Fruit fly (Drosophila melanogaster) whole organism, embryonic: Measurements from ENCODE around the gene Usp8.
A peak's percentile ranks its signal among the peaks of the same experiment; 100 is the strongest.

Experiments used
- CG10209 ChIP-seq: fragments of 200-800 bp; sonication (Bioruptor generic); optimal IDR thresholded peaks from 3 replicates; lab custom pipeline; 2017; ENCODE audit warnings: missing biosample characterization, mild to moderate bottlenecking, missing genetic modification characterization, missing genetic modification reagents
- CG11093 ChIP-seq: fragments of 200-800 bp; sonication (Bioruptor generic); IDR thresholded peaks from 3 replicates; pipeline ENCODE4 v1.3.6; 2022; ENCODE audit warnings: missing biosample characterization, missing genetic modification characterization
- CG12299 ChIP-seq: fragments of 200-800 bp; sonication (Bioruptor generic); optimal IDR thresholded peaks from 2 replicates; lab custom pipeline; 2018; ENCODE audit warnings: missing biosample characterization, mild to moderate bottlenecking, missing genetic modification characterization
- CG12744 ChIP-seq: fragments of 200-800 bp; sonication (Bioruptor generic); optimal IDR thresholded peaks from 2 replicates; lab custom pipeline; 2016; ENCODE audit warnings: missing biosample characterization, missing genetic modification characterization
- CG13775 ChIP-seq: fragments of 200-800 bp; sonication (Bioruptor generic); optimal IDR thresholded peaks from 3 replicates; lab custom pipeline; 2017; ENCODE audit warnings: missing biosample characterization, mild to moderate bottlenecking, missing genetic modification characterization
- CG14050 ChIP-seq: fragments of 200-800 bp; sonication (Bioruptor generic); IDR thresholded peaks from 3 replicates; pipeline ENCODE4 v1.3.6; 2022; ENCODE audit warnings: missing biosample characterization, missing genetic modification characterization
- CG14965 ChIP-seq: fragments of 200-800 bp; sonication (Bioruptor generic); optimal IDR thresholded peaks from 2 replicates; lab custom pipeline; 2016; ENCODE audit warnings: missing biosample characterization, missing genetic modification characterization, borderline replicate concordance
- CG15269 ChIP-seq: fragments of 200-800 bp; sonication (Bioruptor generic); optimal IDR thresholded peaks from 2 replicates; lab custom pipeline; 2018; ENCODE audit warnings: missing biosample characterization, mild to moderate bottlenecking, missing genetic modification characterization, moderate library complexity
- CG15479 ChIP-seq: fragments of 200-800 bp; sonication (Bioruptor generic); optimal IDR thresholded peaks from 3 replicates; lab custom pipeline; 2019; ENCODE audit warnings: missing biosample characterization, mild to moderate bottlenecking, missing genetic modification characterization, moderate library complexity
- CG17359 ChIP-seq: fragments of 200-800 bp; sonication (Bioruptor generic); optimal IDR thresholded peaks from 3 replicates; lab custom pipeline; 2018; ENCODE audit warnings: missing biosample characterization, mild to moderate bottlenecking, missing genetic modification characterization, moderate library complexity
- CG17612 ChIP-seq: fragments of 200-800 bp; sonication (Bioruptor generic); IDR thresholded peaks from 2 replicates; pipeline ENCODE4 v1.3.6; 2022; ENCODE audit warnings: missing biosample characterization, missing genetic modification characterization
- CG32772 ChIP-seq: fragments of 200-800 bp; sonication (Bioruptor generic); IDR thresholded peaks from 2 replicates; pipeline ENCODE4 v1.3.6; 2022; ENCODE audit warnings: missing biosample characterization, missing genetic modification characterization
- CG7745 ChIP-seq: fragments of 200-800 bp; sonication (Bioruptor generic); optimal IDR thresholded peaks from 2 replicates; lab custom pipeline; 2018; ENCODE audit warnings: missing biosample characterization, mild to moderate bottlenecking, missing genetic modification characterization, moderate library complexity
- CG7786 ChIP-seq: fragments of 200-800 bp; sonication (Bioruptor generic); optimal IDR thresholded peaks from 2 replicates; lab custom pipeline; 2016; ENCODE audit warnings: missing biosample characterization, missing genetic modification characterization
- CG8924 ChIP-seq: fragments of 200-800 bp; optimal IDR thresholded peaks from 3 replicates; lab custom pipeline; 2019; ENCODE audit warnings: missing biosample characterization, mild to moderate bottlenecking, missing genetic modification characterization, moderate library complexity
- Dad ChIP-seq: fragments of 200-800 bp; sonication (Bioruptor generic); optimal IDR thresholded peaks from 3 replicates; lab custom pipeline; 2016; ENCODE audit warnings: missing biosample characterization, missing genetic modification characterization
- ERR ChIP-seq: fragments of 200-800 bp; sonication (Bioruptor generic); optimal IDR thresholded peaks from 2 replicates; lab custom pipeline; 2016; ENCODE audit warnings: missing biosample characterization, missing genetic modification characterization
- Elba2 ChIP-seq: fragments of 200-800 bp; sonication (Bioruptor generic); optimal IDR thresholded peaks from 3 replicates; lab custom pipeline; 2016; ENCODE audit warnings: missing biosample characterization, missing genetic modification characterization
- Ets97D ChIP-seq: fragments of 200-800 bp; sonication (Bioruptor generic); optimal IDR thresholded peaks from 3 replicates; lab custom pipeline; 2016; ENCODE audit warnings: missing biosample characterization, missing genetic modification characterization
- Fer1 ChIP-seq: fragments of 200-800 bp; sonication (Bioruptor generic); optimal IDR thresholded peaks from 2 replicates; lab custom pipeline; 2017; ENCODE audit warnings: missing biosample characterization, mild to moderate bottlenecking, missing genetic modification characterization
- HLH3B ChIP-seq: fragments of 200-800 bp; sonication (Bioruptor generic); IDR thresholded peaks from 2 replicates; pipeline ENCODE4 v1.3.6; 2022; ENCODE audit warnings: missing biosample characterization, missing genetic modification characterization
- HmgD ChIP-seq: fragments of 200-800 bp; sonication (Bioruptor generic); optimal IDR thresholded peaks from 3 replicates; lab custom pipeline; 2016; ENCODE audit warnings: missing biosample characterization, missing genetic modification characterization
- Hmx ChIP-seq: fragments of 200-800 bp; sonication (Bioruptor generic); optimal IDR thresholded peaks from 2 replicates; lab custom pipeline; 2016; ENCODE audit warnings: missing biosample characterization, missing genetic modification characterization
- Hr3 ChIP-seq: fragments of 200-800 bp; sonication (Bioruptor generic); optimal IDR thresholded peaks from 3 replicates; lab custom pipeline; 2016; ENCODE audit warnings: missing biosample characterization, missing genetic modification characterization
- Lhr ChIP-seq: fragments of 200-800 bp; sonication (Bioruptor generic); optimal IDR thresholded peaks from 3 replicates; lab custom pipeline; 2017; ENCODE audit warnings: mild to moderate bottlenecking, missing biosample characterization, missing genetic modification reagents, missing genetic modification characterization
- Lpt ChIP-seq: fragments of >200 bp; optimal IDR thresholded peaks from 2 replicates; lab custom pipeline; 2018; ENCODE audit warnings: missing biosample characterization, missing genetic modification characterization
- MTF-1 ChIP-seq: fragments of 200-800 bp; sonication (Bioruptor generic); optimal IDR thresholded peaks from 2 replicates; lab custom pipeline; 2018; ENCODE audit warnings: missing biosample characterization, mild to moderate bottlenecking, missing genetic modification characterization, borderline replicate concordance
- NC2α ChIP-seq: fragments of 200-800 bp; sonication (Bioruptor generic); optimal IDR thresholded peaks from 2 replicates; lab custom pipeline; 2016; ENCODE audit warnings: missing biosample characterization, missing genetic modification characterization
- Neu2 ChIP-seq: fragments of 200-800 bp; sonication (Bioruptor generic); optimal IDR thresholded peaks from 3 replicates; lab custom pipeline; 2016; ENCODE audit warnings: missing biosample characterization, missing genetic modification characterization, borderline replicate concordance
- Nf-YA ChIP-seq: fragments of 200-800 bp; sonication (Bioruptor generic); IDR thresholded peaks from 2 replicates; pipeline ENCODE4 v1.3.6; 2022; ENCODE audit warnings: missing biosample characterization, missing genetic modification characterization
- Taf1 ChIP-seq: fragments of 200-800 bp; sonication (Bioruptor generic); IDR thresholded peaks from 2 replicates; pipeline ENCODE4 v1.3.6; 2022; ENCODE audit warnings: missing biosample characterization, missing genetic modification characterization
- Usf ChIP-seq: fragments of 200-800 bp; sonication (Bioruptor generic); optimal IDR thresholded peaks from 2 replicates; lab custom pipeline; 2017; ENCODE audit warnings: missing genotype, missing biosample characterization, missing genetic modification characterization
- Vsx1 ChIP-seq: fragments of 200-800 bp; sonication (Bioruptor generic); optimal IDR thresholded peaks from 2 replicates; lab custom pipeline; 2017; ENCODE audit warnings: missing biosample characterization, mild to moderate bottlenecking, missing genetic modification characterization, missing genetic modification reagents
- bcd ChIP-seq: fragments of 200-800 bp; sonication (Bioruptor generic); optimal IDR thresholded peaks from 2 replicates; lab custom pipeline; 2017; ENCODE audit warnings: missing biosample characterization, mild to moderate bottlenecking, missing genetic modification characterization
- bsh ChIP-seq, 2 experiments: fragments of 200-800 bp; sonication (Bioruptor generic); optimal IDR thresholded peaks; 2 replicates each; lab custom pipeline; 2017 to 2018; ENCODE audit warnings: mild to moderate bottlenecking in 2 of 2, missing biosample characterization in 2 of 2, missing genetic modification characterization in 2 of 2, moderate library complexity in 1 of 2
- dan ChIP-seq: fragments of 200-800 bp; sonication (Bioruptor generic); IDR thresholded peaks from 2 replicates; pipeline ENCODE4 v1.3.6; 2022; ENCODE audit warnings: missing biosample characterization, missing genetic modification characterization
- exex ChIP-seq: fragments of 200-800 bp; sonication (Bioruptor generic); optimal IDR thresholded peaks from 4 replicates; lab custom pipeline; 2018; ENCODE audit warnings: missing biosample characterization, mild to moderate bottlenecking, missing genetic modification characterization, moderate library complexity
- fru ChIP-seq: fragments of >200 bp; optimal IDR thresholded peaks from 2 replicates; lab custom pipeline; 2017
- hb ChIP-seq: fragments of 200-800 bp; sonication (Bioruptor generic); IDR thresholded peaks from 3 replicates; pipeline ENCODE4 v1.3.6; 2022; ENCODE audit warnings: missing biosample characterization, missing genetic modification characterization; ENCODE audit not compliant: partially characterized antibody
- her ChIP-seq: fragments of 200-800 bp; sonication (Bioruptor generic); optimal IDR thresholded peaks from 2 replicates; lab custom pipeline; 2016; ENCODE audit warnings: missing biosample characterization, missing genetic modification characterization
- knrl ChIP-seq: fragments of 200-800 bp; sonication (Bioruptor generic); IDR thresholded peaks from 3 replicates; pipeline ENCODE4 v1.3.6; 2022; ENCODE audit warnings: missing biosample characterization, missing genetic modification characterization; ENCODE audit not compliant: partially characterized antibody
- lilli ChIP-seq: fragments of 200-800 bp; sonication (Bioruptor generic); optimal IDR thresholded peaks from 3 replicates; lab custom pipeline; 2016; ENCODE audit warnings: missing biosample characterization, missing genetic modification characterization
- nmo ChIP-seq: fragments of 200-800 bp; sonication (Bioruptor generic); optimal IDR thresholded peaks from 2 replicates; lab custom pipeline; 2018; ENCODE audit warnings: missing biosample characterization, mild to moderate bottlenecking, missing genetic modification characterization, moderate library complexity
- onecut ChIP-seq: fragments of 200-800 bp; sonication (Bioruptor generic); IDR thresholded peaks from 2 replicates; pipeline ENCODE4 v1.3.6; 2022; ENCODE audit warnings: missing biosample characterization, missing genetic modification characterization
- repo ChIP-seq: fragments of 200-800 bp; sonication (Bioruptor generic); optimal IDR thresholded peaks from 2 replicates; lab custom pipeline; 2016; ENCODE audit warnings: missing biosample characterization, missing genetic modification characterization
- rib ChIP-seq: fragments of 200-800 bp; sonication (Bioruptor generic); IDR thresholded peaks from 2 replicates; pipeline ENCODE4 v1.3.6; 2022; ENCODE audit warnings: missing biosample characterization, missing genetic modification characterization
- schlank ChIP-seq: fragments of 200-800 bp; sonication (Bioruptor generic); optimal IDR thresholded peaks from 2 replicates; lab custom pipeline; 2018; ENCODE audit warnings: missing biosample characterization, mild to moderate bottlenecking, missing genetic modification characterization
- sim ChIP-seq: fragments of 200-800 bp; sonication (Bioruptor generic); IDR thresholded peaks from 2 replicates; pipeline ENCODE4 v1.3.6; 2022; ENCODE audit warnings: missing biosample characterization, missing genetic modification characterization
- slbo ChIP-seq: fragments of 200-800 bp; sonication (Bioruptor generic); IDR thresholded peaks from 2 replicates; pipeline ENCODE4 v1.3.6; 2022; ENCODE audit warnings: missing biosample characterization, missing genetic modification characterization
- tin ChIP-seq: fragments of 200-800 bp; sonication (Bioruptor generic); optimal IDR thresholded peaks from 3 replicates; lab custom pipeline; 2016; ENCODE audit warnings: missing biosample characterization, missing genetic modification characterization
- tup ChIP-seq: fragments of 200-800 bp; sonication (Bioruptor generic); optimal IDR thresholded peaks from 2 replicates; lab custom pipeline; 2016; ENCODE audit warnings: missing biosample characterization, mild to moderate bottlenecking, missing genetic modification characterization, moderate library complexity
- vfl ChIP-seq: fragments of 200-800 bp; sonication (Bioruptor generic); optimal IDR thresholded peaks from 2 replicates; lab custom pipeline; 2016; ENCODE audit warnings: missing biosample characterization, missing genetic modification characterization

Gene Usp8

DNA sequence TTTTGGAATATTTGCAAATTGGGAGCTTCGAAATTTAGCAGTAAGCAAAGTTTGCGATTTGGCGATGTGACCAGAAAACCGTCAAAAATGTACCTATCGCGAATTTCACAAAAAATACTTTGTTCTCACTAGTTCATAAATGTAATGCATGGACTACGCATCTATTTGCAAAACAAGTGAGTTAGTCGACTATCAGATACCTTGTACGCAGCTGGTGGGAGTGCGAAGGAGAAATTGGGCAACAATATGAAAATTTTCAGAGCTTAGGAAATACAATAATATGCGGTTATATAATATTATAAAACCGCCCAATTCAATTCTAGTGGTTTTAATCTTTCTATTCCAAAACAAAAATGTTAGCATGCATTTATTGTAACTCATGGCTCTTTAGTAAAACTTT lies 15.3 kb upstream of the Usp8 start, which contains the start of gene Bdbt (continued):
- TF ChIP-seq CG7786 (GFP tag; lab: Kevin White, UChicago) (no peak), CG12299 (tag; lab: Kevin White, UChicago) (no peak), onecut (GFP tag; lab: Robert Waterston, UW) (no peak), Fer1 (GFP tag; lab: Kevin White, UChicago) (no peak), NC2α (GFP tag; lab: Kevin White, UChicago) (no peak), Ets97D (peak; percentile 52), Elba2 (GFP tag; lab: Kevin White, UChicago) (peak; percentile 40), sim (GFP tag; lab: Robert Waterston, UW) (no peak), CG14965 (no peak), knrl (GFP tag; lab: Robert Waterston, UW) (peak; percentile 54; the same call in 2 of the 3 replicates), CG17359 (tag; lab: Kevin White, UChicago) (no peak), CG15479 (GFP tag; lab: Kevin White, UChicago) (no peak), dan (no peak), CG15269 (no peak), Lpt (no peak), Neu2 (GFP tag; lab: Kevin White, UChicago) (no peak), nmo (GFP tag; lab: Kevin White, UChicago) (peak; percentile 45), Vsx1 (GFP tag; lab: Kevin White, UChicago) (no peak), bsh (GFP tag; optimal IDR thresholded peaks at IDR 0.05; lab: Kevin White, UChicago) (no peak), exex (tag; lab: Kevin White, UChicago) (no peak), CG13775 (GFP tag; lab: Kevin White, UChicago) (no peak), MTF-1 (no peak), CG12744 (GFP tag; lab: Kevin White, UChicago) (no peak), hb (GFP tag; lab: Robert Waterston, UW) (peak; percentile 89), Taf1 (GFP tag; lab: Robert Waterston, UW) (no peak), CG17612 (GFP tag; lab: Robert Waterston, UW) (no peak), CG32772 (GFP tag; lab: Robert Waterston, UW) (no peak), fru (lab: Kevin White, UChicago) (no peak), bcd (GFP tag; lab: Kevin White, UChicago) (peak; percentile 43), Nf-YA (GFP tag; lab: Robert Waterston, UW) (no peak), HLH3B (GFP tag; lab: Robert Waterston, UW) (peak; percentile 41), ERR (GFP tag; lab: Kevin White, UChicago) (no peak), vfl (GFP tag; lab: Kevin White, UChicago) (no peak), CG7745 (tag; lab: Kevin White, UChicago) (no peak), Dad (GFP tag; lab: Kevin White, UChicago) (peak; percentile 14), lilli (GFP tag; lab: Kevin White, UChicago) (peak; percentile 65), CG11093 (no peak), Usf (GFP tag; lab: Kevin White, UChicago) (no peak), Hr3 (GFP tag; lab: Kevin White, UChicago) (peak; percentile 28), HmgD (no peak), schlank (no peak), her (GFP tag; lab: Kevin White, UChicago) (no peak), repo (GFP tag; lab: Kevin White, UChicago) (no peak), Hmx (GFP tag; lab: Kevin White, UChicago) (no peak), slbo (GFP tag; lab: Robert Waterston, UW) (peak; percentile 68), rib (GFP tag; lab: Robert Waterston, UW) (peak; percentile 42; the same call in 1 of the 2 replicates), CG10209 (GFP tag; lab: Kevin White, UChicago) (no peak), CG14050 (GFP tag; lab: Robert Waterston, UW) (no peak), Lhr (GFP tag; lab: Kevin White, UChicago) (peak; percentile 40), tin (GFP tag; lab: Kevin White, UChicago) (no peak), tup (GFP tag; lab: Kevin White, UChicago) (no peak), CG8924 (no peak)
